Worm (Caenorhabditis elegans): ENCODE data around the gene pup-2.

Gene pup-2

DNA sequence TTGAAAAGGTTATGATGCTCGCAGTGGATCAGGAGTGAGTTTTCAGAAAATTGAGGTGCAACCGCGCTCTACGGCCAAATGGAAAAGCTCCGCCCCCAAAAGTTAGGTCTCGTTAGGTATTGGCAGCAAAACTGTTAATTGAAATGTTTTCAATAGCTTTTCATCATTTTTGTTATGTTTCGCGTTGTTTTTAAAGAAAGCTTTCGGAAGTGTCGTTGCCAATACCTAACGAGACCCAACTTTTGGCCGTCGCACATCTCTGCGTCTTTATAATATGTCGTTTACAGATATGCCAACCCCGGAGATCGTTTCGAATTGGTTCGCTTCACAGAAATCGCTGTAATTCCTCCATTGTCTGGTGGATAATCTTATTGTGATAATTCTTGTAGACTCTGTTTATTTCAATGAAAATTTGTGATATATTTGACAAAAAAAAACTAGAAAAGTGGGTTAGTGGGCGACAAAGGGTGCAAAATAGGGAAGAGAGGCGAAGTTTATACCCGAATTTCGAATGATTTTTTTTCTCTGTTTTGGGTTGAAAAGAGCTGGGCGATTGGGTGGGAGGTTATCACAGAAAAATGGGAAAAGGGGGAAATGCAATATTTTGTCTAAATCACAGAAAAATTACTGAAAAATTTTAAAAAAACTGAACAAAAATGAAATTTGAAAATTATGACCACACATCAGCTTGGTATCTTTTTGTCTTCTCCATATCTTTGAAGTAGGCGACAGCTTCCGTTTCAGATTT is 10.8 kb downstream of the pup-2 start:
- TF ChIP-seq nhr-23 (tag; optimal IDR thresholded peaks at IDR 0.05) (no peak), nhr-237 (tag; optimal IDR thresholded peaks at IDR 0.05) (no peak), C34F6.9 (tag; optimal IDR thresholded peaks at IDR 0.05) (no peak), elt-3 (tag; optimal IDR thresholded peaks at IDR 0.05) (no peak), aly-2 (tag; optimal IDR thresholded peaks at IDR 0.05) (no peak), ama-1 (optimal IDR thresholded peaks at IDR 0.05) (peak; percentile 26), nhr-10 (tag; optimal IDR thresholded peaks at IDR 0.05) (no peak), ztf-1 (GFP tag; conservative IDR thresholded peaks at IDR 0.05) (no peak), zag-1 (tag; optimal IDR thresholded peaks at IDR 0.05) (no peak), nhr-25 (tag; optimal IDR thresholded peaks at IDR 0.05) (no peak), unc-62 (GFP tag; optimal IDR thresholded peaks at IDR 0.05) (no peak), lsy-2 (tag; optimal IDR thresholded peaks at IDR 0.05) (no peak), unc-55 (GFP tag; optimal IDR thresholded peaks at IDR 0.05) (no peak), alr-1 (tag; optimal IDR thresholded peaks at IDR 0.05) (no peak), sma-9 (GFP tag; optimal IDR thresholded peaks at IDR 0.05) (no peak), sma-9 (tag; optimal IDR thresholded peaks at IDR 0.05) (no peak), ZK546.5 (tag; optimal IDR thresholded peaks at IDR 0.05) (no peak), elt-1 (tag; optimal IDR thresholded peaks at IDR 0.05) (no peak), sma-3 (GFP tag; optimal IDR thresholded peaks at IDR 0.05) (peak; percentile 2), ceh-16 (tag; optimal IDR thresholded peaks at IDR 0.05) (no peak), crh-2 (tag; optimal IDR thresholded peaks at IDR 0.05) (peak; percentile 11), nhr-6 (tag; optimal IDR thresholded peaks at IDR 0.05) (no peak), dmd-4 (tag; optimal IDR thresholded peaks at IDR 0.05) (no peak), ceh-82 (tag; optimal IDR thresholded peaks at IDR 0.05) (no peak), ztf-4 (tag; optimal IDR thresholded peaks at IDR 0.05) (peak; percentile 66), gmeb-1 (tag; optimal IDR thresholded peaks at IDR 0.05) (no peak), lin-11 (tag; optimal IDR thresholded peaks at IDR 0.05) (no peak), mab-5 (tag; optimal IDR thresholded peaks at IDR 0.05) (no peak), lin-13 (GFP tag; optimal IDR thresholded peaks at IDR 0.05) (no peak), mbf-1 (tag; optimal IDR thresholded peaks at IDR 0.05) (no peak), nhr-129 (tag; optimal IDR thresholded peaks at IDR 0.05) (peak; percentile 57)

- no peak for TF ChIP-seq nhr-25 (tag; optimal IDR thresholded peaks at IDR 0.05)
- TF ChIP-seq ztf-11 (tag; optimal IDR thresholded peaks at IDR 0.05) = no peak
- no peak for TF ChIP-seq nhr-237 (tag; optimal IDR thresholded peaks at IDR 0.05)
- no peak for TF ChIP-seq nhr-6 (tag; optimal IDR thresholded peaks at IDR 0.05)
- TF ChIP-seq nhr-11 (tag; optimal IDR thresholded peaks at IDR 0.05) = no peak
- no peak for TF ChIP-seq nhr-23 (tag; optimal IDR thresholded peaks at IDR 0.05)
- TF ChIP-seq R02D3.7 (tag; optimal IDR thresholded peaks at IDR 0.05) = no peak
- no peak for TF ChIP-seq ceh-82 (tag; optimal IDR thresholded peaks at IDR 0.05)
- TF ChIP-seq aly-2 (tag; optimal IDR thresholded peaks at IDR 0.05) = no peak
- no peak for TF ChIP-seq nhr-21 (tag; optimal IDR thresholded peaks at IDR 0.05)
- no peak for TF ChIP-seq gmeb-1 (tag; optimal IDR thresholded peaks at IDR 0.05)
- no peak for TF ChIP-seq lsy-2 (tag; optimal IDR thresholded peaks at IDR 0.05)
- TF ChIP-seq F13H6.1 (tag; optimal IDR thresholded peaks at IDR 0.05) = no peak
- TF ChIP-seq C34F6.9 (tag; optimal IDR thresholded peaks at IDR 0.05) = no peak
Measured at ce11 chrIII:5199577-5199976, 13.9 kb downstream of the pup-2 start, which contains the start of gene emb-8. TSS of gene emb-8 (minus strand) at chrIII:5199677.

- TF ChIP-seq crh-2 (tag; optimal IDR thresholded peaks at IDR 0.05) = peak; percentile 24
- TF ChIP-seq nhr-23 (tag; optimal IDR thresholded peaks at IDR 0.05) = no peak
- TF ChIP-seq aly-2 (tag; optimal IDR thresholded peaks at IDR 0.05) = no peak
- peak; percentile 60 for TF ChIP-seq fos-1 (tag; optimal IDR thresholded peaks at IDR 0.05)
- peak; percentile 91 for TF ChIP-seq nhr-129 (tag; optimal IDR thresholded peaks at IDR 0.05)
- TF ChIP-seq ztf-4 (tag; optimal IDR thresholded peaks at IDR 0.05) = no peak
- TF ChIP-seq gmeb-1 (tag; optimal IDR thresholded peaks at IDR 0.05) = peak; percentile 32
- TF ChIP-seq nhr-11 (tag; optimal IDR thresholded peaks at IDR 0.05) = no peak
- no peak for TF ChIP-seq elt-1 (tag; optimal IDR thresholded peaks at IDR 0.05)
- peak; percentile 43 for TF ChIP-seq nhr-25 (tag; optimal IDR thresholded peaks at IDR 0.05)
- TF ChIP-seq blmp-1 (tag; optimal IDR thresholded peaks at IDR 0.05; ENCODE audit: insufficient read depth) = peak; percentile 14
- TF ChIP-seq ztf-11 (tag; optimal IDR thresholded peaks at IDR 0.05) = no peak
- no peak for TF ChIP-seq sem-4 (tag; optimal IDR thresholded peaks at IDR 0.05)
- TF ChIP-seq sma-9 (GFP tag; optimal IDR thresholded peaks at IDR 0.05) = peak; percentile 49
- no peak for TF ChIP-seq sma-9 (tag; optimal IDR thresholded peaks at IDR 0.05)
Measured at ce11 chrIII:5200349-5200748, 14.6 kb downstream of the pup-2 start.

Data from whole organism, L2 larva.